Worm (Caenorhabditis elegans) whole organism, L4/young adult: Measurements from ENCODE around the gene oac-56.
"Not testable (repeated sequence)": the region's sequence is repeated elsewhere in the genome, so short reads cannot be mapped to it uniquely, and the experiment has no call there.

Experiments used
- W03F9.2 ChIP-seq: fragments of 150-350 bp; optimal IDR thresholded peaks from 2 replicates; lab custom pipeline; 2014; ENCODE audit warnings: missing biosample characterization, missing genetic modification characterization
- dao-5 ChIP-seq: sonication (generic microtip); optimal IDR thresholded peaks from 2 replicates; lab custom pipeline; 2016; ENCODE audit warnings: missing genotype, missing genetic modification characterization, moderate library complexity, missing compliant biosample characterization
- him-1 ChIP-seq: sonication (generic microtip); optimal IDR thresholded peaks from 2 replicates; lab custom pipeline; 2016; ENCODE audit warnings: missing genotype, missing genetic modification reagents, missing genetic modification characterization, missing compliant biosample characterization

The oac-56 gene

DNA sequence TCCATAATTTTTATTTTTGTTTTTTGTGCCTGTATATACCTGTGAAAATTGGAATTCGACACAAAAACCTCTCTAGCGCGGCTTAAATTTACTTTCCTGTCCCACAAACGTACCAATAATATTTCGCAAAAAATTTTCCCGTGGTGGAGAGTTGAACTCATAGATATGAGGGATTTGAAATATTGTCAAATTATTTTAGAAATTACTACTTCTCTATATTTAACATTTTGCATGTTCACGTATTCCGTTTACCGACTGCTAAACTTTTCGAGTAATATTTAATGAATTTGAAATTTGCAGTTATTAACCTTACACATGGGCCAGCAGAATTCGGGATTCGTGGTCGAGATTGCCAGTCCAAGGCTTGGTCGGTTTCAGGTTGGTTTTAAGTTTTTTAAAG lies 23.3 kb upstream of the oac-56 start, which contains the start of gene Y67A10A.7:
TSS of gene Y67A10A.7 (plus strand) at position 301 of the 400 bp plus-strand sequence.
- TF ChIP-seq dao-5, him-1, W03F9.2 (tag; lab: Kevin White, UChicago): not testable (repeated sequence)

ce11 chrIV:14371639-14372038 lies 21.1 kb upstream of the oac-56 start:
- TF ChIP-seq dao-5 (tag; lab: Kevin White, UChicago) (no peak), him-1 (tag; lab: Kevin White, UChicago) (peak; percentile 11), W03F9.2 (tag; lab: Kevin White, UChicago) (no peak)

- TF ChIP-seq dao-5 (tag; lab: Kevin White, UChicago): no peak
- no peak for TF ChIP-seq W03F9.2 (tag; lab: Kevin White, UChicago)
- no peak for TF ChIP-seq him-1 (tag; lab: Kevin White, UChicago)
Measured at ce11 chrIV:14365837-14366378, 15.4 kb upstream of the oac-56 start.

DNA sequence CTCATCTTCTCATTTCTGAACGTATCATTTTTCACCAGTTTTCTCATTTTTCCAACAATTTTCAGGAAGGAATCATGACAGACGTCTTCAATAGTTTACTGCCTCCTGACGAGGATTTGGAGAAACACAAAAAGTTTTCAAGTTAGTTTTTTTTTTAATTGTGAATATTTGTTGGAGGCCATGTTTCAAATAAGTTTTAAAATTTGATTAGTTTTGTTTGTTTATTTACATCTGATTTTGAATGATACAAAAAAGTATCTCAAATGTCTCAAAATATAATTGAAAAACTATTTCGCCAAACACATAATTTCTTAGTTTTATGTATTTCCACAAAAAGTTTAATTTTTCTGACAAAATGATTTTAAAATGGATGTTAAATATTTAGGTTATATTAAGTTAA lies 10.6 kb upstream of the oac-56 start, which contains the start of gene ssu-2:
TSS of gene ssu-2 (plus strand) at position 59 of the 400 bp plus-strand sequence.
- TF ChIP-seq him-1 (tag; lab: Kevin White, UChicago) (no peak), W03F9.2 (tag; lab: Kevin White, UChicago) (no peak), dao-5 (tag; lab: Kevin White, UChicago) (no peak)

DNA sequence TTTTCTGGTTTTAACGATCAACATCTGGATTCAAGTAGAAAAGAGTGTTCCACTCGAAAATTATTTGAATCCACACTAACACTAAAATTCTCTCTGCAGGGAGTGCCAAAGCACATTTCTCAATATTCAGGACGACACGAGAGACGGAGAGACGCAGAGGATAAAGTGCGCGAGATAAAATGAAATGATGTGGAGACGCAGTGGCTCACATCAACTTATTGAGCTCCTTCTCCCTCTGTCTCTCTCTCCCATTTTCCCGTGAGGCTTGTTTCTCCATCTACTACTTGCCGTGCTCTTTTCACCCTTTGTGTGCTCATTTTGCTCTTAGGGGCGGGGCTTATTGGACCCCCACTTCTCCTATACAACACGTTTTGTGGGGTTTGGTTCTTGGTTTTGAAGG lies 5.6 kb upstream of the oac-56 start:
- TF ChIP-seq dao-5 (tag; lab: Kevin White, UChicago) (no peak), W03F9.2 (tag; lab: Kevin White, UChicago) (no peak), him-1 (tag; lab: Kevin White, UChicago) (peak; percentile 23)

ce11 chrIV:14343756-14344155 lies 6.8 kb downstream of the oac-56 start, which contains the start of gene srlf-28:
srlf-28 (minus strand) TSS chrIV:14343856.
- no peak for TF ChIP-seq dao-5 (tag; lab: Kevin White, UChicago)
- no peak for TF ChIP-seq W03F9.2 (tag; lab: Kevin White, UChicago)
- no peak for TF ChIP-seq him-1 (tag; lab: Kevin White, UChicago)

ce11 chrIV:14339657-14340056 lies 10.9 kb downstream of the oac-56 start, which contains the start of gene Y67A10A.11:
Y67A10A.11 (plus strand) TSS chrIV:14339957.
- TF ChIP-seq W03F9.2 (tag; lab: Kevin White, UChicago) (no peak), dao-5 (tag; lab: Kevin White, UChicago) (no peak), him-1 (tag; lab: Kevin White, UChicago) (no peak)

ce11 chrIV:14337757-14338156 lies 12.8 kb downstream of the oac-56 start, which contains the start of gene Y67A10A.2:
Y67A10A.2 (plus strand) TSS chrIV:14338057.
- no peak for TF ChIP-seq dao-5 (tag; lab: Kevin White, UChicago)
- no peak for TF ChIP-seq him-1 (tag; lab: Kevin White, UChicago)
- no peak for TF ChIP-seq W03F9.2 (tag; lab: Kevin White, UChicago)

ce11 chrIV:14335768-14336167 lies 14.8 kb downstream of the oac-56 start:
- TF ChIP-seq him-1 (tag; lab: Kevin White, UChicago) (no peak), W03F9.2 (tag; lab: Kevin White, UChicago) (no peak), dao-5 (tag; lab: Kevin White, UChicago) (no peak)

DNA sequence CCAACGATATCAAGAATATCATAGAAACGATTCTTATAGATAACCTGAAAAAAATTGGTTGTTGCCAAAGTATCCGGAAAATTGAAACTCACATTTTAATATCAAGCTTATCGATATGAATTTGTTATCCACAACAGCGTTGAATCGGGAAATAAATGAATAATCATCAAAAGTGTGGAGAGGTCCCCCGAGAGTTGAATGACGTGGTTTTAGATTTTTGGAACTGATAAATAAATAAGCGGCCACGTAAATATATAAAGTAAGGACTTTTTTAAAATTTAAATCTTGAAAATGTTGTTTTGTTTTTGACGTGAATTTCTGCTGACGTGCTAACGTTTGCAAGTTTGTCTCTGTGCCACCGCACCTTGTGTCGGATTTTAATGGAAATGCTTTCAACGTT lies 16.2 kb downstream of the oac-56 start, which contains the start of gene Y67A10A.3:
TSS of gene Y67A10A.3 (minus strand) at position 101 of the 400 bp plus-strand sequence.
- TF ChIP-seq W03F9.2 (tag; lab: Kevin White, UChicago) (no peak), him-1 (tag; lab: Kevin White, UChicago) (no peak), dao-5 (tag; lab: Kevin White, UChicago) (no peak)

ce11 chrIV:14326694-14327298 lies 23.8 kb downstream of the oac-56 start:
- TF ChIP-seq dao-5 (tag; lab: Kevin White, UChicago) (no peak), W03F9.2 (tag; lab: Kevin White, UChicago) (peak; percentile 59)

- TF ChIP-seq W03F9.2 (tag; lab: Kevin White, UChicago) (no peak), him-1 (tag; lab: Kevin White, UChicago) (no peak), dao-5 (tag; lab: Kevin White, UChicago) (no peak)
Measured at ce11 chrIV:14326283-14326682, 24.3 kb downstream of the oac-56 start, which contains the start of gene fbxa-83. fbxa-83 (minus strand) TSS chrIV:14326383.

ce11 chrIV:14321655-14322054 lies 28.9 kb downstream of the oac-56 start, which contains the start of gene fbxa-126:
fbxa-126 (minus strand) TSS chrIV:14321755.
- no peak for TF ChIP-seq him-1 (tag; lab: Kevin White, UChicago)
- no peak for TF ChIP-seq W03F9.2 (tag; lab: Kevin White, UChicago)
- no peak for TF ChIP-seq dao-5 (tag; lab: Kevin White, UChicago)
